Fruit fly (Drosophila melanogaster): Measurements from ENCODE around the gene CG5188.

CG5188 gene

dm6 chr2L:10396877-10397587 lies 31.6 kb upstream of the CG5188 start:
- TF ChIP-seq CG17806 (tag; optimal IDR thresholded peaks at IDR 0.05): no peak
- TF ChIP-seq CG14655 (GFP tag; optimal IDR thresholded peaks at IDR 0.05): no peak
- TF ChIP-seq Pif1A (GFP tag; optimal IDR thresholded peaks at IDR 0.05): no peak
- TF ChIP-seq CG34367 (tag; optimal IDR thresholded peaks at IDR 0.05): no peak
- no peak for TF ChIP-seq CG12605 (GFP tag; IDR thresholded peaks at IDR 0.05)
- no peak for TF ChIP-seq rn (GFP tag; IDR thresholded peaks at IDR 0.05)
- TF ChIP-seq Ets98B (GFP tag; IDR thresholded peaks at IDR 0.05): no peak
- peak; percentile 41 for TF ChIP-seq EcR (GFP tag; optimal IDR thresholded peaks at IDR 0.05)
- no peak for TF ChIP-seq Snoo (tag; optimal IDR thresholded peaks at IDR 0.05)
- TF ChIP-seq D1 (tag; optimal IDR thresholded peaks at IDR 0.05): no peak
- TF ChIP-seq Pif1B (GFP tag; optimal IDR thresholded peaks at IDR 0.05): peak; percentile 28
- no peak for TF ChIP-seq fd96Ca (GFP tag; IDR thresholded peaks at IDR 0.05)
- no peak for TF ChIP-seq CG4496 (GFP tag; IDR thresholded peaks at IDR 0.05)
- no peak for TF ChIP-seq CG8301 (tag; optimal IDR thresholded peaks at IDR 0.05)
- TF ChIP-seq CG9948 (tag; optimal IDR thresholded peaks at IDR 0.05): no peak

dm6 chr2L:10403803-10404315 lies 24.8 kb upstream of the CG5188 start:
- no peak for TF ChIP-seq CG17806 (tag; optimal IDR thresholded peaks at IDR 0.05)

- TF ChIP-seq CG14655 (GFP tag; optimal IDR thresholded peaks at IDR 0.05): no peak
- no peak for TF ChIP-seq Pif1B (GFP tag; optimal IDR thresholded peaks at IDR 0.05)
- TF ChIP-seq CG8301 (tag; optimal IDR thresholded peaks at IDR 0.05): no peak
- no peak for TF ChIP-seq CG15710 (tag; optimal IDR thresholded peaks at IDR 0.05)
- TF ChIP-seq CG34367 (tag; optimal IDR thresholded peaks at IDR 0.05): no peak
- no peak for TF ChIP-seq Snoo (tag; optimal IDR thresholded peaks at IDR 0.05)
- TF ChIP-seq EcR (GFP tag; optimal IDR thresholded peaks at IDR 0.05): no peak
- TF ChIP-seq CG12605 (GFP tag; IDR thresholded peaks at IDR 0.05): no peak
- TF ChIP-seq CG10348 (GFP tag; IDR thresholded peaks at IDR 0.05): no peak
- no peak for TF ChIP-seq CG9948 (tag; optimal IDR thresholded peaks at IDR 0.05)
- TF ChIP-seq Ets98B (GFP tag; IDR thresholded peaks at IDR 0.05): no peak
- TF ChIP-seq CG4496 (GFP tag; IDR thresholded peaks at IDR 0.05): no peak
- no peak for TF ChIP-seq Pif1A (GFP tag; optimal IDR thresholded peaks at IDR 0.05)
- no peak for TF ChIP-seq rn (GFP tag; IDR thresholded peaks at IDR 0.05)
- no peak for TF ChIP-seq CG13204 (GFP tag; optimal IDR thresholded peaks at IDR 0.05)
- no peak for TF ChIP-seq fd96Ca (GFP tag; IDR thresholded peaks at IDR 0.05)
- TF ChIP-seq gl (tag; optimal IDR thresholded peaks at IDR 0.05): no peak
- TF ChIP-seq CG17806 (tag; optimal IDR thresholded peaks at IDR 0.05): no peak
- no peak for TF ChIP-seq CG8159 (tag; optimal IDR thresholded peaks at IDR 0.05)
Observed at dm6 chr2L:10405008-10405654, 23.5 kb upstream of the CG5188 start, which contains the start of the genes CG17768, LSm-4 and Ir31a. Gene CG17768 (minus strand): TSS chr2L:10405203. Gene LSm-4 (minus strand): TSS chr2L:10405203. Gene Ir31a (plus strand): TSS chr2L:10405565.

dm6 chr2L:10408122-10408576 lies 20.5 kb upstream of the CG5188 start, which contains the start of the genes Ip259 and RpS27A:
Gene Ip259 (plus strand): TSS chr2L:10408352.
Gene RpS27A (plus strand): TSS chr2L:10408352.
- TF ChIP-seq CG17806 (tag; optimal IDR thresholded peaks at IDR 0.05) (peak; percentile 20), CG14655 (GFP tag; optimal IDR thresholded peaks at IDR 0.05) (no peak), CG4496 (GFP tag; IDR thresholded peaks at IDR 0.05) (peak; percentile 83; the same call in 2 of the 3 replicates), gl (tag; optimal IDR thresholded peaks at IDR 0.05) (peak; percentile 52), Pif1A (GFP tag; optimal IDR thresholded peaks at IDR 0.05) (no peak), CG34367 (tag; optimal IDR thresholded peaks at IDR 0.05) (peak; percentile 67), CG32121 (GFP tag; IDR thresholded peaks at IDR 0.05) (peak; percentile 50; the same call in 1 of the 2 replicates), Snoo (tag; optimal IDR thresholded peaks at IDR 0.05) (peak; percentile 85), CG15710 (tag; optimal IDR thresholded peaks at IDR 0.05) (peak; percentile 62)

- TF ChIP-seq rn (GFP tag; IDR thresholded peaks at IDR 0.05) (no peak), CG14655 (GFP tag; optimal IDR thresholded peaks at IDR 0.05) (no peak), gl (tag; optimal IDR thresholded peaks at IDR 0.05) (no peak), EcR (GFP tag; optimal IDR thresholded peaks at IDR 0.05) (no peak), CG17806 (tag; optimal IDR thresholded peaks at IDR 0.05) (peak; percentile 55), CG15710 (tag; optimal IDR thresholded peaks at IDR 0.05) (peak; percentile 73), CG9948 (tag; optimal IDR thresholded peaks at IDR 0.05) (peak; percentile 60), Ets98B (GFP tag; IDR thresholded peaks at IDR 0.05) (no peak), Snoo (tag; optimal IDR thresholded peaks at IDR 0.05) (peak; percentile 58), CG34367 (tag; optimal IDR thresholded peaks at IDR 0.05) (peak; percentile 54), CG10348 (GFP tag; IDR thresholded peaks at IDR 0.05) (no peak), D1 (tag; optimal IDR thresholded peaks at IDR 0.05) (no peak), CG8159 (tag; optimal IDR thresholded peaks at IDR 0.05) (peak; percentile 78), CG12605 (GFP tag; IDR thresholded peaks at IDR 0.05) (no peak)
Observed at dm6 chr2L:10413251-10414127, 15.1 kb upstream of the CG5188 start, which contains the start of the genes CG5355 and Klp31E. Gene CG5355 (minus strand): TSS chr2L:10413463. Gene Klp31E (plus strand): TSS chr2L:10414017.

Measured in whole organism, pupa.